Fruit fly (Drosophila melanogaster): ENCODE data around the gene CG3739.

CG3739 gene

dm6 chr3R:19403096-19403515 lies 9.9 kb downstream of the CG3739 start, which contains the start of the genes Ino80 and Aptx (continued):
- TF ChIP-seq Opbp (GFP tag; IDR thresholded peaks at IDR 0.05; ENCODE audit: partially characterized antibody) (peak; percentile 97), Fer3 (tag; optimal IDR thresholded peaks at IDR 0.05) (peak; percentile 91), CG5245 (GFP tag; optimal IDR thresholded peaks at IDR 0.05) (peak; percentile 91), CG9876 (GFP tag; optimal IDR thresholded peaks at IDR 0.05) (peak; percentile 86), B-H1 (GFP tag; IDR thresholded peaks at IDR 0.05) (peak; percentile 87), CG4424 (GFP tag; optimal IDR thresholded peaks at IDR 0.05) (peak; percentile 93), abd-A (tag; optimal IDR thresholded peaks at IDR 0.05) (no peak), CG3065 (GFP tag; optimal IDR thresholded peaks at IDR 0.05) (peak; percentile 91), CG9437 (GFP tag; optimal IDR thresholded peaks at IDR 0.05) (peak; percentile 81), CG6254 (GFP tag; optimal IDR thresholded peaks at IDR 0.05) (peak; percentile 73), Hand (GFP tag; optimal IDR thresholded peaks at IDR 0.05) (peak; percentile 71), sob (GFP tag; IDR thresholded peaks at IDR 0.05) (peak; percentile 96), Dip2 (GFP tag; IDR thresholded peaks at IDR 0.05) (peak; percentile 49), nerfin-2 (GFP tag; IDR thresholded peaks at IDR 0.05; ENCODE audit: partially characterized antibody) (peak; percentile 91), CG17385 (GFP tag; optimal IDR thresholded peaks at IDR 0.05) (peak; percentile 85), CG11560 (tag; IDR thresholded peaks at IDR 0.05) (peak; percentile 85), PHDP (tag; optimal IDR thresholded peaks at IDR 0.05) (no peak), Ravus (GFP tag; IDR thresholded peaks at IDR 0.05) (peak; percentile 84), bsh (GFP tag; optimal IDR thresholded peaks at IDR 0.05) (peak in 1 of 2 experiments; percentile 94), CG14860 (GFP tag; IDR thresholded peaks at IDR 0.05; ENCODE audit: partially characterized antibody) (peak; percentile 93), Kr (GFP tag; optimal IDR thresholded peaks at IDR 0.05) (no peak), Lhr (GFP tag; optimal IDR thresholded peaks at IDR 0.05) (peak; percentile 83), sisA (GFP tag; IDR thresholded peaks at IDR 0.05) (peak; percentile 94), CG1792 (GFP tag; optimal IDR thresholded peaks at IDR 0.05) (peak; percentile 80), CG7839 (tag; optimal IDR thresholded peaks at IDR 0.05) (peak; percentile 94), CG15696 (tag; optimal IDR thresholded peaks at IDR 0.05) (peak; percentile 95), CG6813 (GFP tag; optimal IDR thresholded peaks at IDR 0.05) (peak; percentile 70), NFAT (GFP tag; IDR thresholded peaks at IDR 0.05) (peak; percentile 89), Dref (GFP tag; IDR thresholded peaks at IDR 0.05) (peak; percentile 83), CG8478 (optimal IDR thresholded peaks at IDR 0.05) (no peak), oc (tag; optimal IDR thresholded peaks at IDR 0.05) (no peak), CG14965 (GFP tag; optimal IDR thresholded peaks at IDR 0.05; ENCODE audit: borderline replicate concordance) (peak; percentile 43), Hey (tag; optimal IDR thresholded peaks at IDR 0.05) (peak; percentile 48), CG10267 (tag; optimal IDR thresholded peaks at IDR 0.05) (peak; percentile 99), pzg (GFP tag; optimal IDR thresholded peaks at IDR 0.05) (peak; percentile 77), dan (GFP tag; IDR thresholded peaks at IDR 0.05) (peak; percentile 71; the same call in 1 of the 2 replicates), Dbx (GFP tag; IDR thresholded peaks at IDR 0.05) (peak; percentile 97), fru (optimal IDR thresholded peaks at IDR 0.05) (no peak), Six4 (GFP tag; optimal IDR thresholded peaks at IDR 0.05) (peak; percentile 94), CG12219 (GFP tag; optimal IDR thresholded peaks at IDR 0.05) (peak; percentile 73), Mad (GFP tag; optimal IDR thresholded peaks at IDR 0.05) (peak; percentile 94), CG1529 (GFP tag; optimal IDR thresholded peaks at IDR 0.05) (peak; percentile 75), dpn (GFP tag; optimal IDR thresholded peaks at IDR 0.05) (peak; percentile 91 to 97), CG7786 (GFP tag; optimal IDR thresholded peaks at IDR 0.05) (peak; percentile 96), NC2β (GFP tag; optimal IDR thresholded peaks at IDR 0.05) (peak; percentile 88), sens-2 (GFP tag; IDR thresholded peaks at IDR 0.05) (peak; percentile 83), Dfd (GFP tag; optimal IDR thresholded peaks at IDR 0.05) (peak in 1 of 2 experiments; percentile 52), Eip74EF (GFP tag; optimal IDR thresholded peaks at IDR 0.05) (no peak), Hr78 (GFP tag; optimal IDR thresholded peaks at IDR 0.05) (no peak), NK7.1 (GFP tag; optimal IDR thresholded peaks at IDR 0.05) (peak; percentile 82)
